Fruit fly (Drosophila melanogaster) Kc167 (cell line): ENCODE data around the gene CG14958.

Source experiments
- h ChIP-seq: fragments of >200 bp; optimal IDR thresholded peaks from 3 replicates; lab custom pipeline; 2018; ENCODE audit warnings: missing external identifiers
- psq ChIP-seq: fragments of >200 bp; optimal IDR thresholded peaks from 2 replicates; lab custom pipeline; 2017; ENCODE audit warnings: missing external identifiers

- TF ChIP-seq psq = no peak
- TF ChIP-seq h = no peak
These were observed 39.4 kb upstream of the CG14958 start for dm6 chr3L:3150376-3150775.
